Worm (Caenorhabditis elegans) whole organism, L4/young adult: ENCODE results near the gene puf-3.

Experiments used
- W03F9.2 ChIP-seq: fragments of 150-350 bp; optimal IDR thresholded peaks from 2 replicates; lab custom pipeline; 2014; ENCODE audit warnings: missing biosample characterization, missing genetic modification characterization
- dao-5 ChIP-seq: sonication (generic microtip); optimal IDR thresholded peaks from 2 replicates; lab custom pipeline; 2016; ENCODE audit warnings: missing genotype, missing genetic modification characterization, moderate library complexity, missing compliant biosample characterization
- him-1 ChIP-seq: sonication (generic microtip); optimal IDR thresholded peaks from 2 replicates; lab custom pipeline; 2016; ENCODE audit warnings: missing genotype, missing genetic modification reagents, missing genetic modification characterization, missing compliant biosample characterization

puf-3 gene

DNA sequence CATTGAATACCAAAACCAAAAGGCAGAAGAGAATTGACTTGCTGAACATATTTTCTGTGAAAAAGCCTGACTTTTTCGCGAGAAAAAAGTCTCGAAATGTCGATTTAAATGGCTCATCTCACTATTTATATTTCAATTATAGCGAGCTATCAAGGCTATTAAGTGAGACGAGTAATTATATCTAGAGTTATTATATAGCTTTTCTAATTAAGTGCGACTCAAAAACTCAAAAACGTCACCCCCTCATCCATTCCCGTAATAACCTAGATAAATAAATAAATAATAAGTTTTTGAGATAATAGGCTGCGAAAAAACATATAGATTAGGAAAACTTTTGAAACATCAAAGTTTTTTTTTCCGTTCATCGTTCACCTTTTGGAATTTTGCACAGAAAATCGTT lies 6.3 kb downstream of the puf-3 start, which contains the start of gene nlp-17:
Gene nlp-17, minus strand, starts transcription at position 101 of the 400 bp plus-strand sequence.
- TF ChIP-seq W03F9.2 (tag; lab: Kevin White, UChicago) = no peak
- no peak for TF ChIP-seq him-1 (tag; lab: Kevin White, UChicago)
- TF ChIP-seq dao-5 (tag; lab: Kevin White, UChicago) = no peak

DNA sequence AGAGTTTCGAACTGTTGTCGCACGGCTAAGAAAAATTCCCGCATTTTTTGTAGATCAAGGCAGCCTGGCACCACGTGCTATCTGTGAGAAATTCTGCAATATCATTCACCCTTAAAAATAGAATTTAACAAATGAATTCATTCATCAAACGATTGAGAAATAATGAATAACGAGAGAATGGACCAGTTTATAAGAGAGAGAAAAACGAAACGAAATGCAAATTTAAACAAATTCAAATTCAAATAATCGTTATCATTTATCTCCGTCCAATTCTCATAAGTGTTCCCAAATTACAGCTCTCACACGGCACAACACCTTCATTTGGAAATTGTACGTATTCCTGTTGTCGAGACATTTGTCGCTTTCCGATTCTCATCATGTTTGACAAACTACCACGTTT lies 6.8 kb downstream of the puf-3 start, which contains the start of gene seld-1:
Gene seld-1, plus strand, starts transcription at position 301 of the 400 bp plus-strand sequence.
- TF ChIP-seq him-1 (tag; lab: Kevin White, UChicago) (no peak), dao-5 (tag; lab: Kevin White, UChicago) (no peak), W03F9.2 (tag; lab: Kevin White, UChicago) (no peak)

DNA sequence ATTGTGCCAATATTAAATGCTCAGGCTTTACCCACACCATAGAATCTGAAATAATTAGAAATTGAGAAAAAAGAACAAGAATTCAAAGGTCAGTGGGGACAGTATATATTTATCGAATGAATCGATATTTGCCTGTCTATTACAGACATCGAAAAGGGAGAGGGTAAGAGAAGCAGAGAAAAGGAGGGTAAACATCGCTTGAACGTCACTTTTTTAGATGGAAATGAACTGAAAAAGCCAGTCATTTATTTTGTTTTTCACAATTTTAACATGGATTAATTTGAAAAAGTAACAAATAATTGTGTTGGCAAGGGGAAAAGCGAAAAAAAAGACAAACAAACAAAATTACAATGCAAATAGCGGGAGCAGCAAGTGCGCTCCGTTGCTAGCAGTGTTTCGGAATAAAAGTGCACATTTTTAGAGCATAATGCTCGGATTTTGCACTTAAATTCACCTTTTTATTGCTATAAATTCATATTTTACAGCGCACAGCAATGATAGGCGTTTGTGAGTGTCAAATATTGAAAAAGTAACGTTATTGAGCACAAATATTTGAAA lies 9.1 kb downstream of the puf-3 start, which contains the start of gene tbc-9:
Gene tbc-9, minus strand, starts transcription at position 51 of the 558 bp plus-strand sequence.
- no peak for TF ChIP-seq W03F9.2 (tag; lab: Kevin White, UChicago)
- no peak for TF ChIP-seq dao-5 (tag; lab: Kevin White, UChicago)
- no peak for TF ChIP-seq him-1 (tag; lab: Kevin White, UChicago)

DNA sequence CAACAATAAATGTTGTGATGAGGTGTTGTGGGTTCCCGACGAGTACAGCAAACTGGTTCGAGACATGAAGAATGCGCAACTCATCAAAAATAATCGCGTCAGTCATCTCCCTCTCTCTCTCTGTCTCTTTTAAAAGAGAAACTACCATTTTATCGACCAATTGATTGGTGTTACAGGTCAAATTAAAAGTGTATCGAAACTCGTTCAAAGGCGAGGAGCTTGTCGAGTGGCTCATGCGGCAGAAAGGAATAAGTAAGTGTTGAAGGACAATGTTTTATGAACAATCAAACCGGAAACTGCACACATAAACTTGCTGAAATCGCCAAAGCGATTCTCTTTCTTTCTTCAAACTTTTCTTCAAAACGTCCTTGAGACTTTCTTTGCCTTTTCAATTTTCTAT lies 18.2 kb downstream of the puf-3 start:
- TF ChIP-seq W03F9.2 (tag; lab: Kevin White, UChicago) (no peak), him-1 (tag; lab: Kevin White, UChicago) (no peak), dao-5 (tag; lab: Kevin White, UChicago) (no peak)

DNA sequence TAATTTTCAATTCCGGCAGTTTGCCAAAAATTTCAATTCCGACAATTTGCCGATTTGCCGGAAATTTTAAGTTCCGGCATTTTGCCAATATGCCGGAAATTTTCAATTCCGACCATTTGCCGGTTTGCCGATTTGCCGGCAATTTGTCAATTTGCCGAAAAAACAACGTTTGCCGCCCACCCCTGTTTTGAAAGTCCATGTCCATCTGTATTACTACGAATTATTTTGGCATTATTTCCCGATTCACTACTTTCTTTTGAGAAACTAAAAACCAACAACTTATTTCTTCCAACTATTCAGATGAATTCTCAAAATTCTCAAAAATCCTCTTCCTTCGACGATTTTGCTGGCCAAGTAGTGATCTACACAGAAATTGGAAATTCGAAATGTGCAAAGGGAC lies 19.7 kb downstream of the puf-3 start, which contains the start of gene Y45F10A.7:
Gene Y45F10A.7, plus strand, starts transcription at position 301 of the 400 bp plus-strand sequence.
- TF ChIP-seq W03F9.2 (tag; lab: Kevin White, UChicago) = no peak
- TF ChIP-seq dao-5 (tag; lab: Kevin White, UChicago) = no peak
- no peak for TF ChIP-seq him-1 (tag; lab: Kevin White, UChicago)

DNA sequence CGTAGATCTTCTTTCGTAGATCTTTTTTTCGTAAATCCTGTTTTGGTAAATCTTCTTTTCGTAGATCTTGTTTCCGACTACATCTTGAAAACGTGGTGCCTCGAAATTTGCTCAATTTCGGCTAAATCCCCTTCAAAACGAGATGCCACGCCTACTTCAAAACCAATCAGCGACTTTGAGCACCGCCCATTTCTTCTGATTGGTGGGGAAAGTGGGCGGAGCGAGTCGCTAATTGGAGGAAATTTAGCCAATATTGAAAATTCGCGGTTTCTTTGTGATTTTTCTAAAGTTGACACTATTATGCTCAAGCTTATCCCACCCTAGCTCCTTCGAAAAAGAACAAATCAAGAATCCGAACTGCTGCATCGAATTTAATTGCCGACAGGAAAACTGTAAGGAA lies 24.4 kb downstream of the puf-3 start:
- TF ChIP-seq dao-5 (tag; lab: Kevin White, UChicago) (no peak), him-1 (tag; lab: Kevin White, UChicago) (no peak), W03F9.2 (tag; lab: Kevin White, UChicago) (no peak)

DNA sequence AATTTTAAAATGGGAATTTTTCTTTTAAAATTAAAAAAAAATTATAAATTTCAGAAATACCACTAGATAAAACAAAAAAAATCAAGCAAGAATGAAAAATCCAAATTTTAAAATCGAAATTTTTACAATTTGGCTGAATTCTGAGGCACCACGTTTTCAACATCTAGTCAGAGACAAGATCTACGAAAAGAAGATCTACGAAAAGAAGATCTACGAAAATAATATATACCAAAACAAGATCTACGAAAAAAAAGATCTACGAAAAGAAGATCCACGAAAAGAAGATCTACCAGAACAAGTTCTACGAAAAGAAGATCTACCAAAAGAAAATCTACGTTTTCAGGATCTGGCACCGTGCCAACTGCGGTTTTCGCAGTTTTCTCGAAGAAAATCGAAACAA lies 24.9 kb downstream of the puf-3 start:
- TF ChIP-seq him-1 (tag; lab: Kevin White, UChicago) (no peak), W03F9.2 (tag; lab: Kevin White, UChicago) (no peak), dao-5 (tag; lab: Kevin White, UChicago) (no peak)

DNA sequence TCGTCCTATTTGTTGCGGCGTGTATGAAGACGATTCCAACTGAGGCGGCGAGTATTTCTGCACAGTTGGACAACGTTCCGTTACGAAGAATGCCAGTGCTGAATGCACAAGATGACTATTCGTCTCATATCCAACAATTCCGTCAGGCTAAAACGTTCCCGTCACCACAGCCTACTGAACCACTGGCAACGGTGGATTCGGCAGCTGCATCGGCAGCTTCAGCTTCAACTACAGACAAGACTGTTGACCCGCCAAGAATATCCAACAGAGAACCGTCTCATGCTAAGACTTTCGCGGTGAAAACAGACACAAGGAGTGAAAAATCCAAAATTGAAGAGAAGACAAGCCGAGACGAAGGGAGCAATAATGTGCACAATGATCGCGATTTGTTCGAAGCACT lies 28.4 kb downstream of the puf-3 start:
- no peak for TF ChIP-seq him-1 (tag; lab: Kevin White, UChicago)
- no peak for TF ChIP-seq dao-5 (tag; lab: Kevin White, UChicago)
- no peak for TF ChIP-seq W03F9.2 (tag; lab: Kevin White, UChicago)

DNA sequence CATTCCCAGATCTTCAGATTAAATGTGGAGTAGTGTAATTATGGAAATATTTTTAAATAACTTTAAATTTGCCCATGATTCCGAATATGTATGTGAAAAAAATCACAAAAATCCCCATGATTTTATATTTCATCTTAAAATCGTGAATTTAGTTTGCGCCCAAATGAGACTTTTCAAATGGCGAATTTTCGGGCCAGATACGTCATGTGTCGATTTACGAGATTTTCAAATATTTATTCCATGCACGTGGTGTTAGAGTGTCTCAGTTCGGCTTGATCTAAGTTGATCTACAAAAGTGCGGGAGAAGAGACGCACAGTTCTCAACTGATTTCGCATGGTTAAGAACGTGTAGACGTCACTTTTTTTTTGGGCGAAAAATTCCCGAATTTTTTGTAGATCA lies 29.5 kb downstream of the puf-3 start, which contains the start of gene Y38H8A.1:
Gene Y38H8A.1, plus strand, starts transcription at position 301 of the 400 bp plus-strand sequence.
- TF ChIP-seq W03F9.2 (tag; lab: Kevin White, UChicago) = no peak
- no peak for TF ChIP-seq him-1 (tag; lab: Kevin White, UChicago)
- no peak for TF ChIP-seq dao-5 (tag; lab: Kevin White, UChicago)

DNA sequence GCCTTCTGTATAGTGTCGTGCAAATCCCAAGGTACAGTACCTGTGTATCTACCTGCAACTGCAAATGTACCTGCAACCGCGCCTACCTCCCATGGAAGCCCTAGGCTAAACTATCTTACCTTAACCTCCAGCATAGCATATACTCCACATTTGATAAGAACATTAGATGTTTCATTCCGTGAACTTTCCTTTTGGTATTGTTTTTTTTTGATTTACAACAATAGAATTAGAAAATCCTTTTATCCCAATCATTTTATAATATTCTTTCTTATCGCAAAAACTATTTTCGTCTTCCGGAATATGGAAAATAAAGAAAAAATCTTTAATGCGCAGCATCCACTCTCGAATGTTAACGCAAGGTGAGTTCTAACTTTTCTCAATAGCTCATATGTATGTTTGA lies 37.8 kb downstream of the puf-3 start, which contains the start of gene Y38H8A.2:
Gene Y38H8A.2, plus strand, starts transcription at position 301 of the 400 bp plus-strand sequence.
- TF ChIP-seq W03F9.2 (tag; lab: Kevin White, UChicago) = no peak
- TF ChIP-seq him-1 (tag; lab: Kevin White, UChicago) = no peak

DNA sequence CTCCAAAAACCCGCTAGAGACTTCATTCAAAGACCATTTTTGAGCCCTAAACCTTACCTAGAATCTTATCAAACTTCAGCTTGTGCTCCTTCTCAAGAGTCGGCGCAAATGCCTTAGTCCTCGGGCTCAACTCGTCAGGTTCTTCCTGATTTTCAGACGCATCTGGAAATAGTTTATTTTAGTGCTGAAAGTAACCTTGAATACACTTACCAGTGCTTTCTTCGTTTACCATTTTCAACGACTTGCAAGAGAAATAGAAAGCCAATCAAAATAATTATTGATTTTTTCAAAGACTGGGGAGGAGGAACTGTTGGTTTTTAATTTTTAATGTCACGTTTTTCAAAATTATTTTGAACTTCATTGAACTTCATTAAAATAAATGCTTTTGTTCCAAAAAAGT lies 40.0 kb downstream of the puf-3 start, which contains the start of the genes ttbk-8.1 and Y38H8A.4:
Gene ttbk-8.1, plus strand, starts transcription at position 301 of the 400 bp plus-strand sequence.
Gene Y38H8A.4, minus strand, starts transcription at position 366 of the 400 bp plus-strand sequence.
- TF ChIP-seq W03F9.2 (tag; lab: Kevin White, UChicago) (no peak), him-1 (tag; lab: Kevin White, UChicago) (no peak), dao-5 (tag; lab: Kevin White, UChicago) (no peak)

DNA sequence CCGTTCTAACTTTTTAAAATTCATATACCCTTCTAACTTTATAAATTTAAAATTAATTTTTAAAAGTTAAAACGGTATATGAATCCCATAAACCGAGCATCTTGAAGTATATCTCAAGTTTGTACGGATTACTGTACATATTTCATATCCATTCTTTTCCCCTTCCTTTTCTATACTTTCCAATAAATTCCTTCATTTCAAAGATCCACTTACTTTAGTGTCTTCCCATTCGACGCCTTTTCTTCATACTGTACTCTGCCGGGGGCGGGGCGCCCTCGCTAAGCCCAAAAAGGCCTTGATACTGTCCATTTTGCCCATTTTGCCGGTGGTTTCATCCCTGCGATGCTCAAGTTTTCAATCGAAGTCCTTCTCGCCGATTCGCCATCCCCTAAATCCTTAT lies 46.2 kb downstream of the puf-3 start, which contains the start of gene fezf-1:
Gene fezf-1, plus strand, starts transcription at position 301 of the 400 bp plus-strand sequence.
- no peak for TF ChIP-seq him-1 (tag; lab: Kevin White, UChicago)
- TF ChIP-seq dao-5 (tag; lab: Kevin White, UChicago) = no peak
- TF ChIP-seq W03F9.2 (tag; lab: Kevin White, UChicago) = no peak

DNA sequence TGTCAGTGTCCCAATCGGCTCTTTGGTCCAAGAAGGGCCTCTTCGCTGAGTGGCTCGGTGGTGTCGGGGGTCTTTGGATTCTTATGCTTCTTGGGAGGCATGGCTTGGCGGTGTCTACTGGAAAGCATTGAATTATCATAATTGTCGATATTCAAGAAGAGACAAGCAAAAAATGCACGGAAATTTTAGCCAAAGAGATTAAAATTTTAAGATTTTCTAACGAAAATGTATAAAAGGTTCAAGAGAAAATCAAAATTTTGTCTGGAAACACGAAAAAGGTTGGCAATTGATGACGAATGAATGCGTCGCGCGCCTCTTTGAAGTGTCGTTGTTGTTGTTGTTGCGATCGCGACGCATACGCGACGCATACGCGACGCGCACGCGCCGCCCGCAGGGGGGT lies 51.1 kb downstream of the puf-3 start, which contains the start of gene Y38H8A.12:
Gene Y38H8A.12, minus strand, starts transcription at position 101 of the 400 bp plus-strand sequence.
- no peak for TF ChIP-seq him-1 (tag; lab: Kevin White, UChicago)
- no peak for TF ChIP-seq dao-5 (tag; lab: Kevin White, UChicago)
- no peak for TF ChIP-seq W03F9.2 (tag; lab: Kevin White, UChicago)
